Worm (Caenorhabditis elegans) whole organism, young adult: ENCODE measurements around the gene suf-1.
A peak's percentile ranks its signal among the peaks of the same experiment; 100 is the strongest.

ENCODE experiments used
- C17E4.6 ChIP-seq: fragments of 200-800 bp; sonication (Bioruptor generic); IDR thresholded peaks from 2 replicates; pipeline ENCODE4 v1.3.6; 2022; ENCODE audit warnings: missing genetic modification reagents, missing genetic modification characterization, missing compliant biosample characterization
- D2030.7 ChIP-seq: fragments of 200-800 bp; sonication (Bioruptor generic); IDR thresholded peaks from 2 replicates; pipeline ENCODE4 v1.3.6; 2022; ENCODE audit warnings: missing genetic modification reagents, missing genetic modification characterization, missing compliant biosample characterization
- F10E7.11 ChIP-seq: sonication (generic microtip); optimal IDR thresholded peaks from 2 replicates; lab custom pipeline; 2017; ENCODE audit warnings: mild to moderate bottlenecking, missing genetic modification characterization, moderate library complexity, missing compliant biosample characterization
- F23B12.7 ChIP-seq: sonication (generic microtip); optimal IDR thresholded peaks from 2 replicates; lab custom pipeline; 2017; ENCODE audit warnings: missing genetic modification characterization, mild to moderate bottlenecking, missing compliant biosample characterization, antibody characterized with exemption, moderate library complexity; ENCODE audit not compliant: insufficient read depth
- F33H1.4 ChIP-seq: fragments of 200-800 bp; sonication (Bioruptor generic); IDR thresholded peaks from 2 replicates; pipeline ENCODE4 v1.3.6; 2022; ENCODE audit warnings: missing genetic modification reagents, missing genetic modification characterization, missing compliant biosample characterization
- F37B4.10 ChIP-seq: fragments of 200-800 bp; sonication (Bioruptor generic); IDR thresholded peaks from 2 replicates; pipeline ENCODE4 v1.3.6; 2022; ENCODE audit warnings: missing genetic modification characterization, missing compliant biosample characterization
- F57C9.4 ChIP-seq: sonication (generic microtip); optimal IDR thresholded peaks from 2 replicates; lab custom pipeline; 2017; ENCODE audit warnings: mild to moderate bottlenecking, missing genetic modification characterization, missing compliant biosample characterization
- T07F8.4 ChIP-seq: sonication (generic microtip); optimal IDR thresholded peaks from 2 replicates; lab custom pipeline; 2016; ENCODE audit warnings: mild to moderate bottlenecking, missing genetic modification characterization, moderate library complexity, missing compliant biosample characterization
- Y53G8AR.9 ChIP-seq: fragments of 200-800 bp; sonication (Bioruptor generic); conservative IDR thresholded peaks from 2 replicates; pipeline ENCODE4 v1.3.6; 2022; ENCODE audit warnings: missing genetic modification reagents, missing genetic modification characterization, missing compliant biosample characterization
- Y79H2A.3 ChIP-seq: fragments of 200-800 bp; sonication (Bioruptor generic); conservative IDR thresholded peaks from 2 replicates; pipeline ENCODE4 v1.3.6; 2022; ENCODE audit warnings: missing genetic modification reagents, missing genetic modification characterization, missing compliant biosample characterization
- atf-7 ChIP-seq: sonication (generic microtip); optimal IDR thresholded peaks from 2 replicates; lab custom pipeline; 2017; ENCODE audit warnings: mild to moderate bottlenecking, missing genetic modification characterization, missing compliant biosample characterization
- attf-5 ChIP-seq: fragments of 200-800 bp; sonication (Bioruptor generic); optimal IDR thresholded peaks from 2 replicates; lab custom pipeline; 2018; ENCODE audit warnings: mild to moderate bottlenecking, missing genetic modification characterization, missing compliant biosample characterization
- attf-6 ChIP-seq: fragments of 200-800 bp; sonication (Bioruptor generic); IDR thresholded peaks from 2 replicates; pipeline ENCODE4 v1.3.6; 2022; ENCODE audit warnings: missing genetic modification reagents, missing genetic modification characterization, missing compliant biosample characterization
- ceh-27 ChIP-seq: fragments of 200-800 bp; sonication (Bioruptor generic); optimal IDR thresholded peaks from 2 replicates; lab custom pipeline; 2018; ENCODE audit warnings: mild to moderate bottlenecking, missing genetic modification characterization, moderate library complexity, missing compliant biosample characterization
- ceh-40 ChIP-seq: fragments of 200-800 bp; sonication (Bioruptor generic); IDR thresholded peaks from 2 replicates; pipeline ENCODE4 v1.3.6; 2022; ENCODE audit warnings: missing genetic modification characterization, missing compliant biosample characterization
- ceh-58 ChIP-seq: fragments of 200-800 bp; sonication (Bioruptor generic); IDR thresholded peaks from 2 replicates; pipeline ENCODE4 v1.3.6; 2022; ENCODE audit warnings: missing genetic modification characterization, missing compliant biosample characterization
- dox-1 ChIP-seq: fragments of 200-800 bp; sonication (Bioruptor generic); IDR thresholded peaks from 2 replicates; pipeline ENCODE4 v1.3.6; 2022; ENCODE audit warnings: missing genetic modification reagents, missing genetic modification characterization, missing compliant biosample characterization
- efl-1 ChIP-seq: fragments of 150-350 bp; optimal IDR thresholded peaks from 2 replicates; lab custom pipeline; 2014; ENCODE audit warnings: missing biosample characterization, missing genetic modification reagents, missing genetic modification characterization
- egl-18 ChIP-seq: fragments of 200-800 bp; sonication (Bioruptor generic); IDR thresholded peaks from 2 replicates; pipeline ENCODE4 v1.3.6; 2022; ENCODE audit warnings: missing genetic modification reagents, missing genetic modification characterization, missing compliant biosample characterization
- egl-44 ChIP-seq: fragments of 200-800 bp; sonication (Bioruptor generic); IDR thresholded peaks from 2 replicates; pipeline ENCODE4 v1.3.6; 2022; ENCODE audit warnings: missing genetic modification reagents, missing genetic modification characterization, missing compliant biosample characterization
- ekl-4 ChIP-seq: fragments of 200-800 bp; sonication (Bioruptor generic); IDR thresholded peaks from 2 replicates; pipeline ENCODE4 v1.3.6; 2022; ENCODE audit warnings: missing genetic modification reagents, missing genetic modification characterization, missing compliant biosample characterization
- hlh-26 ChIP-seq: fragments of 200-800 bp; sonication (Bioruptor generic); conservative IDR thresholded peaks from 2 replicates; pipeline ENCODE4 v1.3.6; 2022; ENCODE audit warnings: missing genetic modification reagents, missing genetic modification characterization, missing compliant biosample characterization
- hmg-1.2 ChIP-seq: fragments of 200-800 bp; sonication (Bioruptor generic); IDR thresholded peaks from 2 replicates; pipeline ENCODE4 v1.3.6; 2022; ENCODE audit warnings: missing genetic modification reagents, missing genetic modification characterization, missing compliant biosample characterization
- hmg-20 ChIP-seq: fragments of 200-800 bp; sonication (Bioruptor generic); IDR thresholded peaks from 2 replicates; pipeline ENCODE4 v1.3.6; 2022; ENCODE audit warnings: missing genetic modification reagents, missing genetic modification characterization, missing compliant biosample characterization
- let-607 ChIP-seq, 2 experiments: fragments of 200-800 bp in 1 of 2; sonication (Bioruptor generic) in 1 of 2; sonication (generic microtip) in 1 of 2; optimal IDR thresholded peaks; 2 replicates each; lab custom pipeline; 2016 to 2018; ENCODE audit warnings: mild to moderate bottlenecking in 2 of 2, missing compliant biosample characterization in 2 of 2, missing genetic modification characterization in 2 of 2, moderate library complexity in 2 of 2, missing genotype in 1 of 2
- lin-54 ChIP-seq: fragments of 200-800 bp; sonication (Bioruptor generic); optimal IDR thresholded peaks from 2 replicates; lab custom pipeline; 2018; ENCODE audit warnings: mild to moderate bottlenecking, missing genetic modification characterization, missing compliant biosample characterization
- lir-1 ChIP-seq: fragments of 200-800 bp; sonication (Bioruptor generic); conservative IDR thresholded peaks from 2 replicates; pipeline ENCODE4 v1.3.6; 2022; ENCODE audit warnings: missing genetic modification reagents, missing genetic modification characterization, missing compliant biosample characterization
- lsl-1 ChIP-seq: fragments of 200-800 bp; sonication (Bioruptor generic); optimal IDR thresholded peaks from 2 replicates; lab custom pipeline; 2018; ENCODE audit warnings: mild to moderate bottlenecking, missing genetic modification characterization, moderate library complexity, missing compliant biosample characterization
- madf-3 ChIP-seq: fragments of 200-800 bp; sonication (Bioruptor generic); IDR thresholded peaks from 2 replicates; pipeline ENCODE4 v1.3.6; 2022; ENCODE audit warnings: missing genetic modification reagents, missing genetic modification characterization, missing compliant biosample characterization
- madf-6 ChIP-seq: fragments of 200-800 bp; sonication (Bioruptor generic); IDR thresholded peaks from 2 replicates; pipeline ENCODE4 v1.3.6; 2022; ENCODE audit warnings: missing genetic modification reagents, missing genetic modification characterization, missing compliant biosample characterization
- madf-8 ChIP-seq: fragments of 200-800 bp; sonication (Bioruptor generic); conservative IDR thresholded peaks from 2 replicates; pipeline ENCODE4 v1.3.6; 2022; ENCODE audit warnings: missing genetic modification reagents, missing genetic modification characterization, missing compliant biosample characterization
- mcd-1 ChIP-seq: fragments of 200-800 bp; sonication (Bioruptor generic); IDR thresholded peaks from 2 replicates; pipeline ENCODE4 v1.3.6; 2022; ENCODE audit warnings: missing genetic modification reagents, missing genetic modification characterization, missing compliant biosample characterization
- mxl-1 ChIP-seq: sonication (generic microtip); optimal IDR thresholded peaks from 2 replicates; lab custom pipeline; 2016; ENCODE audit warnings: missing genetic modification characterization, missing compliant biosample characterization
- nfyb-1 ChIP-seq: fragments of 200-800 bp; sonication (Bioruptor generic); IDR thresholded peaks from 2 replicates; pipeline ENCODE4 v1.3.6; 2022; ENCODE audit warnings: missing genetic modification reagents, missing genetic modification characterization, missing compliant biosample characterization
- nhr-120 ChIP-seq: fragments of 200-800 bp; sonication (Bioruptor generic); IDR thresholded peaks from 2 replicates; pipeline ENCODE4 v1.3.6; 2022; ENCODE audit warnings: missing genetic modification characterization, missing compliant biosample characterization
- rpc-1 ChIP-seq, 2 experiments: fragments of 150-350 bp in 1 of 2; sonication (generic microtip) in 1 of 2; optimal IDR thresholded peaks; 2 replicates each; lab custom pipeline; 2014 to 2018; ENCODE audit warnings: missing biosample characterization in 1 of 2, missing genetic modification characterization in 1 of 2, missing genetic modification reagents in 1 of 2, missing genotype in 1 of 2
- sea-2 ChIP-seq: fragments of 200-800 bp; sonication (Bioruptor generic); IDR thresholded peaks from 2 replicates; pipeline ENCODE4 v1.3.6; 2022; ENCODE audit warnings: missing genetic modification characterization, missing compliant biosample characterization
- snpc-1.1 ChIP-seq: sonication (generic microtip); optimal IDR thresholded peaks from 2 replicates; lab custom pipeline; 2017; ENCODE audit warnings: missing genetic modification characterization, mild to moderate bottlenecking, missing compliant biosample characterization, antibody characterized with exemption, moderate library complexity, missing genotype, missing genetic modification reagents; ENCODE audit not compliant: insufficient read depth
- snpc-1.3 ChIP-seq: sonication (generic microtip); optimal IDR thresholded peaks from 2 replicates; lab custom pipeline; 2017; ENCODE audit warnings: missing genetic modification characterization, mild to moderate bottlenecking, missing compliant biosample characterization, antibody characterized with exemption, moderate library complexity, missing genotype, missing genetic modification reagents; ENCODE audit not compliant: insufficient read depth
- snpc-3.4 ChIP-seq: sonication (generic microtip); optimal IDR thresholded peaks from 2 replicates; lab custom pipeline; 2017; ENCODE audit warnings: missing genetic modification characterization, mild to moderate bottlenecking, missing compliant biosample characterization, antibody characterized with exemption, moderate library complexity, missing genotype, missing genetic modification reagents
- snpc-4 ChIP-seq, 5 experiments: fragments of 150-350 bp in 1 of 5; sonication (generic microtip) in 4 of 5; optimal IDR thresholded peaks; 2 replicates each; lab custom pipeline; 2014 to 2018; ENCODE audit warnings: missing genetic modification characterization in 5 of 5, missing biosample characterization in 3 of 5, antibody characterized with exemption in 2 of 5, mild to moderate bottlenecking in 2 of 5, missing compliant biosample characterization in 2 of 5, missing genotype in 2 of 5, moderate library complexity in 2 of 5, missing genetic modification reagents in 1 of 5
- somi-1 ChIP-seq: fragments of 200-800 bp; sonication (Bioruptor generic); optimal IDR thresholded peaks from 2 replicates; lab custom pipeline; 2018; ENCODE audit warnings: mild to moderate bottlenecking, missing genetic modification characterization, missing compliant biosample characterization
- sptf-2 ChIP-seq: fragments of 200-800 bp; sonication (Bioruptor generic); optimal IDR thresholded peaks from 2 replicates; lab custom pipeline; 2018; ENCODE audit warnings: mild to moderate bottlenecking, missing genetic modification characterization, missing compliant biosample characterization
- tbp1 ChIP-seq: fragments of 200-800 bp; sonication (Bioruptor generic); optimal IDR thresholded peaks from 2 replicates; lab custom pipeline; 2018; ENCODE audit warnings: mild to moderate bottlenecking, missing genetic modification characterization, missing compliant biosample characterization
- tbx-9 ChIP-seq: sonication (generic microtip); optimal IDR thresholded peaks from 2 replicates; lab custom pipeline; 2016; ENCODE audit warnings: borderline replicate concordance, missing genetic modification characterization, inconsistent platforms, missing compliant biosample characterization
- zim-3 ChIP-seq: sonication (generic microtip); optimal IDR thresholded peaks from 2 replicates; lab custom pipeline; 2017; ENCODE audit warnings: mild to moderate bottlenecking, missing genetic modification characterization, moderate library complexity, missing compliant biosample characterization

suf-1 gene

ce11 chrII:8600165-8600564 lies 3.5 kb upstream of the suf-1 start, which contains the start of gene pigg-1:
Gene pigg-1, minus strand, starts transcription at chrII:8600265.
- TF ChIP-seq mxl-1 (tag; lab: Kevin White, UChicago): no peak
- TF ChIP-seq hlh-26 (GFP tag; lab: Robert Waterston, UW): no peak
- TF ChIP-seq madf-3 (GFP tag; lab: Robert Waterston, UW): no peak
- TF ChIP-seq madf-8 (GFP tag; lab: Robert Waterston, UW): no peak
- no peak for TF ChIP-seq egl-44
- no peak for TF ChIP-seq egl-18 (GFP tag; lab: Robert Waterston, UW)
- TF ChIP-seq hmg-20 (GFP tag; lab: Robert Waterston, UW): no peak
- TF ChIP-seq ekl-4 (GFP tag; lab: Robert Waterston, UW): no peak
- TF ChIP-seq F57C9.4 (tag; lab: Kevin White, UChicago): no peak
- TF ChIP-seq lir-1 (GFP tag; lab: Robert Waterston, UW): no peak
- no peak for TF ChIP-seq tbx-9 (tag; lab: Kevin White, UChicago)
- TF ChIP-seq somi-1: no peak
- no peak for TF ChIP-seq dox-1 (GFP tag; lab: Robert Waterston, UW)
- TF ChIP-seq let-607 (tag; optimal IDR thresholded peaks at IDR 0.05; lab: Kevin White, UChicago): no peak
- no peak for TF ChIP-seq zim-3
- TF ChIP-seq F10E7.11 (tag; lab: Kevin White, UChicago): no peak
- TF ChIP-seq nfyb-1 (GFP tag; lab: Robert Waterston, UW): no peak
- no peak for TF ChIP-seq D2030.7
- no peak for TF ChIP-seq attf-5 (GFP tag; lab: Kevin White, UChicago)
- TF ChIP-seq atf-7: no peak

ce11 chrII:8602337-8602944 lies 1.2 kb upstream of the suf-1 start, which contains the start of the genes cpf-1 and rpl-26:
Gene cpf-1, minus strand, starts transcription at chrII:8602440.
Gene rpl-26, plus strand, starts transcription at chrII:8602785.
- no peak for TF ChIP-seq nhr-120 (GFP tag; lab: Robert Waterston, UW)
- TF ChIP-seq attf-6: no peak
- TF ChIP-seq ceh-27 (GFP tag; lab: Kevin White, UChicago): no peak
- TF ChIP-seq T07F8.4: no peak
- no peak for TF ChIP-seq Y79H2A.3 (GFP tag; lab: Robert Waterston, UW)
- TF ChIP-seq ceh-40 (GFP tag; lab: Robert Waterston, UW): no peak
- TF ChIP-seq ceh-58 (GFP tag; lab: Robert Waterston, UW): no peak
- no peak for TF ChIP-seq sea-2 (GFP tag; lab: Robert Waterston, UW)
- peak; percentile 30 for TF ChIP-seq F23B12.7 (tag; lab: Kevin White, UChicago)
- TF ChIP-seq Y53G8AR.9 (GFP tag; lab: Robert Waterston, UW): no peak
- peak; percentile 92 for TF ChIP-seq sptf-2
- peak; percentile 54 for TF ChIP-seq snpc-1.1
- peak; percentile 28; the same call in 1 of the 2 replicates for TF ChIP-seq hmg-1.2 (GFP tag; lab: Robert Waterston, UW)
- no peak for TF ChIP-seq rpc-1 (optimal IDR thresholded peaks at IDR 0.05; lab: Kevin White, UChicago)
- TF ChIP-seq rpc-1 (tag; optimal IDR thresholded peaks at IDR 0.05; lab: Kevin White, UChicago): no peak
- TF ChIP-seq lin-54 (GFP tag; lab: Kevin White, UChicago): peak; percentile 60
- TF ChIP-seq ekl-4 (GFP tag; lab: Robert Waterston, UW): no peak
- TF ChIP-seq lsl-1 (GFP tag; lab: Kevin White, UChicago): peak; percentile 34
- no peak for TF ChIP-seq F37B4.10 (GFP tag; lab: Robert Waterston, UW)
- TF ChIP-seq mcd-1: peak; percentile 32; the same call in 1 of the 2 replicates
- no peak for TF ChIP-seq snpc-3.4
- TF ChIP-seq F33H1.4 (GFP tag; lab: Robert Waterston, UW): peak; percentile 88
- peak; percentile 38; the same call in 1 of the 2 replicates for TF ChIP-seq madf-6 (GFP tag; lab: Robert Waterston, UW)
- peak; percentile 33 for TF ChIP-seq tbp1 (GFP tag; lab: Kevin White, UChicago)
- TF ChIP-seq C17E4.6: no peak
- peak; percentile 9 for TF ChIP-seq efl-1
- peak; percentile 34 for TF ChIP-seq snpc-1.3 (tag; lab: Kevin White, UChicago)
- peak; percentile 71 for TF ChIP-seq snpc-4 (GFP tag; optimal IDR thresholded peaks at IDR 0.05; lab: Kevin White, UChicago)
- peak; percentile 55 to 80 (median 74) for TF ChIP-seq snpc-4 (tag; optimal IDR thresholded peaks at IDR 0.05; lab: Kevin White, UChicago)
